Worm (Caenorhabditis elegans): Measurements from ENCODE around the gene R06F6.12.

R06F6.12 gene

DNA sequence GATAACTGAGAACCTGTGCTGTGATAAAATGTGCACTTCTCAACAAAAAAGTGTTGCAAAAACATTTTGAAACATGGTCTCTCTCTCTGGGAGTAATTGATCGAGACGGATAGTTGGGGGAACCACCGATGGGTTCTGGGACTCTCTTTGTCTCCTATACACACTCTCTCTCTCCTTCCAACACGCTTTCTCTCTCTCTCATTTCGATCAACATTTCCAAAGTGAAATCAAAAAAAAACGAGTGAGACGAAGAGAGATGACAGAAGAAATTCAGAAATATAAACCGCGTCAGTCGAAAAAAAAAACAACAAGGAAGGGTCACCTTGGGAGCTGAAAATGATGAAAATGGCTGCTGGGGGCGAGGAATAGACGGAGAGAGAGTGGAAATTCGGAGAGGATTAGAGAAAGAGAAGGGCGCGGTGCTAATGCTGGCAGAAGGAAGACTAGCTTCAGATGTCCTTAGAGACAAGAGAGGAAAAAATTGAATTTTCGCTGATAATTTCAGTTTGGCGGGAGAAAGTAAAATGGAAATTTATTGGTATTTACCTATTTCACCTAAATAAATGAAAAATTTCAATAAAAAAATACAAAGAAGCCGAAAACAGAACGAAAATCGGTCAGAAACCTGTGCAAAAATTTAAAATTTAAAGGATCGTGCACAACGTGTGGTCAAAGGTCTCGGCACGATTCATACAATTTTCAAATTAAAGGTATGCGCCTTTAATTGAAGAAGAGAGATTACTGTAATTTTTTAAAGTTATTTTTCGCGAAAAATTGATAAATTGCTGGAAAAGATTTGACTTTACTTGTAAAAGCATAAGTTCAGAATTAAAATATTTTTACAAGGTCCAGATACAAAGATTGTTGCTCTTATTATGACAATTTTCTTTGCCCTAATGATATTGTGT, 39.1 kb upstream of the R06F6.12 start:
- TF ChIP-seq ceh-83 (GFP tag; optimal IDR thresholded peaks at IDR 0.05): no peak
- peak; percentile 1 for TF ChIP-seq hlh-1 (tag; optimal IDR thresholded peaks at IDR 0.05)
- TF ChIP-seq zip-8 (tag; optimal IDR thresholded peaks at IDR 0.05): no peak
- TF ChIP-seq elt-1 (tag; optimal IDR thresholded peaks at IDR 0.05; ENCODE audit: borderline replicate concordance, insufficient read depth): no peak
- TF ChIP-seq ham-2 (GFP tag; optimal IDR thresholded peaks at IDR 0.05): no peak
- no peak for TF ChIP-seq snpc-4 (tag; optimal IDR thresholded peaks at IDR 0.05)
- TF ChIP-seq M03D4.4 (tag; optimal IDR thresholded peaks at IDR 0.05): no peak
- TF ChIP-seq blmp-1 (tag; optimal IDR thresholded peaks at IDR 0.05): no peak
- no peak for TF ChIP-seq bed-3 (GFP tag; optimal IDR thresholded peaks at IDR 0.05)

DNA sequence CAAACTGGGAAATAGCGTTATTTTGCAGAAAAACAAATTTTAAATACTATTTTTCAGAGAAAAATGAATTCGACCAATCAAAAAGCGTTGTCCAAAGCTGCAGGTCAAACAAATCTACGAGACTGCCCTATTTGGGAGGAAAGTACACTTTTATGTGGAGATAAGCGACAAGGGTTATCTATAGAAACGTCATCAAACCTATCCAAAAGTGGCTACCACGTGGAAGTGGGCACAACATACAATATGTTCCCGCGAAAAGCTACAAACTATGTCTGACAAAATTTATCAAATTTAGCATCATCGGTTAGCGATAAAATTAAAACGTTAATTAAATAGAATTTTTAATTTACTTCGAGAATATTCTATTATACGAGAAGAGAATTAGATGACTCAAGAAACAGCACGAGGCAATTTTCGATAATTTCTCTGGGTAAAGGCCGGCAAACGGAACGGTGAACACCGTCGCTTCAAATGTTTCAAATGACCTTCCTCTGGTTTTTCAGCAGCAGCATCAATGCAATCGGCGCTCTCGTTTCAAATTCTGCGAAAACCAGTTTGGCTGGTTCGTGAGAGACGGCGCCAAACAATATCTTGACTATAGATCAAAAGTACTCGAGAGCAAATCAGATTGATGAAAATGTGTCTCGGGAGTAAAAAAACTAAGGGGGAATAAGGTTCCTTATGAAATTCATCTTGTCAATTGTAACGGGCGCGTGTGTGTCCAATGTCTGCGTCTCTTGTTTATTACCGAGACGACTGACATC, 38.0 kb upstream of the R06F6.12 start:
- no peak for TF ChIP-seq nhr-2 (tag; optimal IDR thresholded peaks at IDR 0.05)
- no peak for TF ChIP-seq ham-2 (GFP tag; optimal IDR thresholded peaks at IDR 0.05)
- no peak for TF ChIP-seq blmp-1 (tag; optimal IDR thresholded peaks at IDR 0.05)
- no peak for TF ChIP-seq unc-62 (GFP tag; optimal IDR thresholded peaks at IDR 0.05)
- TF ChIP-seq pha-4 (tag; optimal IDR thresholded peaks at IDR 0.05): no peak
- TF ChIP-seq sem-2 (GFP tag; optimal IDR thresholded peaks at IDR 0.05): no peak
- TF ChIP-seq hlh-1 (tag; optimal IDR thresholded peaks at IDR 0.05): no peak
- no peak for TF ChIP-seq bed-3 (GFP tag; optimal IDR thresholded peaks at IDR 0.05)
- no peak for TF ChIP-seq zip-8 (tag; optimal IDR thresholded peaks at IDR 0.05)
- no peak for TF ChIP-seq ceh-83 (GFP tag; optimal IDR thresholded peaks at IDR 0.05)
- no peak for TF ChIP-seq ces-1 (GFP tag; optimal IDR thresholded peaks at IDR 0.05)
- TF ChIP-seq sptf-1 (tag; optimal IDR thresholded peaks at IDR 0.05): no peak
- TF ChIP-seq cnd-1 (tag; optimal IDR thresholded peaks at IDR 0.05): no peak
- TF ChIP-seq ceh-43 (GFP tag; optimal IDR thresholded peaks at IDR 0.05): no peak
- TF ChIP-seq ztf-11 (tag; optimal IDR thresholded peaks at IDR 0.05): no peak
- no peak for TF ChIP-seq lin-32 (GFP tag; optimal IDR thresholded peaks at IDR 0.05)
- TF ChIP-seq nhr-12 (tag; optimal IDR thresholded peaks at IDR 0.05): no peak

DNA sequence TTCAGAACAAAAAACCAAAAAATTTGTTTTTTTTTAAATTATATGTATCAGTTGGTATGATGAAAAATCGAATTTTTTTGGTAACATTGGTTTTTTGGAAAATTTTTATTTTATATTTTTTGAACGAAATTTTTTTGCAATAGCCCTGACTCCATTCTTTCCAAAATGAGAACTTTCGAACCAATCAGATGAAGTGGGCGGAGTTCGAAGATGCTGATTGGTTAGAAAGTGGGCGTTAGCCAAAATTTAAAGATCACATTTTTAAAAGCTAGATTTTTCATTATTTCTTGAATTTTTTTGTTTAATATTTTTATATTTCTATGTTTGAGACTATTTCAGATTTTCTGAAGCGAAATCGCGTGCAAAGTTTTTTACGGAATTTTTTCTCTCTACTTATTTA, 37.4 kb upstream of the R06F6.12 start:
- TF ChIP-seq lsy-2 (tag; optimal IDR thresholded peaks at IDR 0.05): no peak
- TF ChIP-seq mab-5 (tag; optimal IDR thresholded peaks at IDR 0.05): no peak
- TF ChIP-seq sem-2 (GFP tag; optimal IDR thresholded peaks at IDR 0.05): no peak
- no peak for TF ChIP-seq ceh-43 (GFP tag; optimal IDR thresholded peaks at IDR 0.05)
- TF ChIP-seq hlh-1 (tag; optimal IDR thresholded peaks at IDR 0.05): no peak
- TF ChIP-seq zip-8 (tag; optimal IDR thresholded peaks at IDR 0.05): no peak
- TF ChIP-seq sptf-1 (tag; optimal IDR thresholded peaks at IDR 0.05): no peak
- no peak for TF ChIP-seq tbx-8 (GFP tag; optimal IDR thresholded peaks at IDR 0.05)
- no peak for TF ChIP-seq elt-1 (tag; optimal IDR thresholded peaks at IDR 0.05; ENCODE audit: borderline replicate concordance, insufficient read depth)
- TF ChIP-seq cnd-1 (tag; optimal IDR thresholded peaks at IDR 0.05): no peak
- no peak for TF ChIP-seq nhr-12 (tag; optimal IDR thresholded peaks at IDR 0.05)
- no peak for TF ChIP-seq mep-1 (tag; optimal IDR thresholded peaks at IDR 0.05)
- no peak for TF ChIP-seq blmp-1 (tag; optimal IDR thresholded peaks at IDR 0.05)
- TF ChIP-seq unc-62 (GFP tag; optimal IDR thresholded peaks at IDR 0.05): no peak
- no peak for TF ChIP-seq unc-39 (tag; optimal IDR thresholded peaks at IDR 0.05)
- TF ChIP-seq flh-1 (GFP tag; optimal IDR thresholded peaks at IDR 0.05): no peak
- no peak for TF ChIP-seq ceh-39 (tag; optimal IDR thresholded peaks at IDR 0.05)
- no peak for TF ChIP-seq bed-3 (GFP tag; optimal IDR thresholded peaks at IDR 0.05)
- no peak for TF ChIP-seq nhr-76 (tag; optimal IDR thresholded peaks at IDR 0.05)
- no peak for TF ChIP-seq nhr-237 (tag; optimal IDR thresholded peaks at IDR 0.05)

DNA sequence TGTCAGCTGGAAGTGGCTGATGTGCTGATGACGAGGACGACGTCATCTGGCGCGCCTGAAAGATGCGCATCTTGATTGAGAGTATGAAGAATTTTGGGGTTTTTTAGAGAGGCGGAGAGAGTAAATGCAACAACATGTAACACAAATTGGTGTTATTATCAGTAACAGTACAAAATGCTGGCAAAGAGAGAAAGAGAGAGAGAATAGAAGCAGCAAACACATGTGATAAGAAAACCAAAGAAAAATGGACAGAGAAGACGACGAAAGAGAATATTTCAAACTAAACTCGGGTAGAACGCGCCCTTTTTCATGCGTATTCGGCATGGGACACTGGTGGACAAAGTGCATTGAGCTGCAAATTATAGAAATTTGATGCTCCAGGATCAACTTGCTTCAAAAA, 37.0 kb upstream of the R06F6.12 start, which contains the start of gene M106.3:
TSS of gene M106.3 (minus strand) at position 70 of the 400 bp plus-strand sequence.
- TF ChIP-seq lin-13 (tag; optimal IDR thresholded peaks at IDR 0.05) (no peak), tbx-8 (GFP tag; optimal IDR thresholded peaks at IDR 0.05) (no peak), ceh-83 (GFP tag; optimal IDR thresholded peaks at IDR 0.05) (no peak), zip-8 (tag; optimal IDR thresholded peaks at IDR 0.05) (no peak)
